Worm (Caenorhabditis elegans): Measurements from ENCODE around the gene ZK1248.17.
A peak's percentile ranks its signal among the peaks of the same experiment; 100 is the strongest.

Gene ZK1248.17

DNA sequence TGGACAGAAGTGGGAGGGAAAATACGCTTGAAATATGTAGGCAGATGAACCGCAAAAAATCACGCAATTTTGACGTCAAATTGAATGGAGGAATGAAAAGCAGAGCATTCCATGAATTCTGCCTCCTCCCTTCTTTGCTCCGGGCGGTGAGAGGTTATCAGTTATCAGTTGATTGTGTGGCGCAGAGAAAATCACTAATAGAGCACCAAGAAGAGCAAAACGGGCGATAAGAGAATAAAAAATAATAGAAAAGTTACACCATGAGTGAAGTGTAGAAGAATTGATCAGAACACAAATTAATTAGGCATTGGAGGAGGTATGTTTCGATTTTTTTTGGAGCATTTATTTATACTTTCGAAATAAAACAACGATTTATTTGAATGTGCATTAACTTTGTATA is 38.8 kb downstream of the ZK1248.17 start:
- TF ChIP-seq nhr-80 (tag; optimal IDR thresholded peaks at IDR 0.05) (peak; percentile 92), C17E4.6 (GFP tag; IDR thresholded peaks at IDR 0.05) (no peak), nfyb-1 (GFP tag; IDR thresholded peaks at IDR 0.05) (0 out of 2 replicates have a peak, but pooled peaks have one; percentile 13), F57C9.4 (tag; optimal IDR thresholded peaks at IDR 0.05) (no peak), ztf-6 (GFP tag; IDR thresholded peaks at IDR 0.05) (no peak), K11D2.4 (GFP tag; IDR thresholded peaks at IDR 0.05) (no peak), dox-1 (GFP tag; IDR thresholded peaks at IDR 0.05) (peak; percentile 33; the same call in 1 of the 2 replicates)

DNA sequence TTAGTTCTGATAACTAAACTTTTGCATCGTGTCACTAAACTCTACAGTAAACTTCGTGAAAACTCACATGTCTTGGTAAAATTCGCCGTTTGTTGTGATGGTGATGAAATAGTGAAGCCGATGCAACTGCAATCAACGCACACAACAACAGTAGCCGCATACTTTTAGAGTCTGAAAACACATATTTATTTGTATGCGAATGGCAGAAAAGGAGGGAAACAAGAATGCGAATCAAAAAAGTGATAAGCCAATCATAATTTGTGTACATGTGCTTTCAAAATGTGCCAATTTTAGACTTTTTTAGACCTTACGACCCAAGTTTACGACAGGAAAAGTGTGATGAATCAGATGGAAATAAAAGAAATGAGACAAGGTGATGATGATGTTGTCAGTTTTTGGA is 40.0 kb downstream of the ZK1248.17 start, which contains the start of gene K05F1.10:
Gene K05F1.10 (minus strand): TSS at position 171 of the 400 bp plus-strand sequence.
- no peak for TF ChIP-seq cebp-1 (GFP tag; IDR thresholded peaks at IDR 0.05)
- peak; percentile 42 for TF ChIP-seq cebp-1 (tag; optimal IDR thresholded peaks at IDR 0.05)
- peak; percentile 34 for TF ChIP-seq nhr-80 (tag; optimal IDR thresholded peaks at IDR 0.05)
- no peak for TF ChIP-seq hlh-12 (tag; optimal IDR thresholded peaks at IDR 0.05)

DNA sequence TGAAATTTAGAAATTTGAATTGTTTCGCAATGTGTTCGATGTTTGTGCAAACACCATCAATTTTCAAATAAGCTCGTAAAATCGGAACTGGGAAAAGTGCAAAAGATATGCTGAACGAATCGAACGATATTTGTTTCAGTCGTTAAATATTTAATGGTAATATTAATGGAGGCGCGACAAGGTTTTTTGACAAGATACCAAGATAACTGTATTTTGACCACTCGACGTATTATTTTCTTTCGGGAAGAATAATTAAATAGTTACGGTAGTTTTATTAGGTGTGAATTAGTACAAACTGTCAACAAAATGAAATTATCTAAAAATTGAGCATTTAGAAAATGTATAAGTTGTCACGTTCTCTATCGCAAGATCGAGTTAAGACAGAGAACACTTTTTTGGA is 41.1 kb downstream of the ZK1248.17 start:
- TF ChIP-seq madf-8 (GFP tag; conservative IDR thresholded peaks at IDR 0.05) (no peak), athp-1 (tag; optimal IDR thresholded peaks at IDR 0.05) (no peak), efl-1 (GFP tag; optimal IDR thresholded peaks at IDR 0.05) (no peak), K12H6.12 (tag; optimal IDR thresholded peaks at IDR 0.05) (no peak), zim-3 (tag; optimal IDR thresholded peaks at IDR 0.05) (no peak), F33H1.4 (GFP tag; IDR thresholded peaks at IDR 0.05) (no peak), F49E8.2 (tag; optimal IDR thresholded peaks at IDR 0.05; ENCODE audit: insufficient read depth) (no peak), gei-17 (GFP tag; optimal IDR thresholded peaks at IDR 0.05) (no peak), madf-3 (GFP tag; IDR thresholded peaks at IDR 0.05) (no peak), nfya-1 (tag; optimal IDR thresholded peaks at IDR 0.05; ENCODE audit: borderline replicate concordance, insufficient read depth) (no peak), madf-10 (tag; optimal IDR thresholded peaks at IDR 0.05) (no peak), hmg-1.2 (GFP tag; IDR thresholded peaks at IDR 0.05) (no peak), mxl-1 (tag; optimal IDR thresholded peaks at IDR 0.05) (no peak), cebp-2 (GFP tag; IDR thresholded peaks at IDR 0.05) (no peak), B0035.1 (tag; optimal IDR thresholded peaks at IDR 0.05) (no peak), mel-28 (tag; optimal IDR thresholded peaks at IDR 0.05; ENCODE audit: borderline replicate concordance) (no peak), lag-1 (GFP tag; IDR thresholded peaks at IDR 0.05) (no peak), B0261.1 (tag; optimal IDR thresholded peaks at IDR 0.05) (no peak), K11D2.4 (GFP tag; IDR thresholded peaks at IDR 0.05) (no peak), ceh-40 (GFP tag; IDR thresholded peaks at IDR 0.05) (no peak)

DNA sequence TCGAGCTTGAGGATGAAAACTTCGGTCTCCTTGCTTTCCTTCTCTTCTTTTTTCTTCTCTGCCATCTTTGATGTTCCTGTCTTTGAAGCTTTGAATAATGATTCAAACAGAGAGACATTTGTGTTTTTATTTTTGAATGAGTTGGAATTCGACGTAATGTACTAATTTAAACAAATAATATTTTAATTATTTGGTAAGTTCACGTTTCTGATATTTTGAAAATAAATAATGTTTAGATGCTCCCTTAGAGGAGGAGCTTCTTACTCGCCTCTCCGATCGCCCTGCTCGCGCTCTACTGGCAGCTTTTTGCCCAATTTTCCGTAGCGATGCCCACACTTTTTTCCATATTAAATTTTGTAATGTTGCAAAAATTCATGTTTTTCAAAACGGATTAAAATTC is 44.3 kb downstream of the ZK1248.17 start, which contains the start of the genes K05F1.9 and K05F1.1:
Gene K05F1.9 (minus strand): TSS at position 101 of the 400 bp plus-strand sequence.
Gene K05F1.1 (plus strand): TSS at position 308 of the 400 bp plus-strand sequence.
- TF ChIP-seq hmg-1.2 (GFP tag; IDR thresholded peaks at IDR 0.05) (no peak), mcd-1 (GFP tag; IDR thresholded peaks at IDR 0.05) (no peak), ztf-28 (GFP tag; IDR thresholded peaks at IDR 0.05) (no peak), bed-1 (GFP tag; IDR thresholded peaks at IDR 0.05) (no peak), ceh-27 (GFP tag; optimal IDR thresholded peaks at IDR 0.05) (no peak), let-607 (tag; optimal IDR thresholded peaks at IDR 0.05) (no peak), him-1 (tag; optimal IDR thresholded peaks at IDR 0.05) (no peak), aptf-2 (GFP tag; conservative IDR thresholded peaks at IDR 0.05) (no peak), akir-1 (GFP tag; optimal IDR thresholded peaks at IDR 0.05) (no peak), sea-2 (GFP tag; IDR thresholded peaks at IDR 0.05) (no peak)
